Worm (Caenorhabditis elegans) whole organism, mixed stage, embryonic: ENCODE data around the gene Y25C1A.8.

Source experiments
- M03D4.4 ChIP-seq: sonication (generic microtip); optimal IDR thresholded peaks from 2 replicates; lab custom pipeline; 2017; ENCODE audit warnings: mild to moderate bottlenecking, missing genetic modification characterization, missing compliant biosample characterization
- bed-3 ChIP-seq: fragments of 200-800 bp; sonication (Bioruptor generic); optimal IDR thresholded peaks from 3 replicates; lab custom pipeline; 2018; ENCODE audit warnings: mild to moderate bottlenecking, missing genetic modification characterization, moderate library complexity, missing compliant biosample characterization
- blmp-1 ChIP-seq: fragments of 150-350 bp; optimal IDR thresholded peaks from 2 replicates; lab custom pipeline; 2014; ENCODE audit warnings: missing biosample characterization, missing genetic modification characterization
- ceh-39 ChIP-seq: fragments of 150-350 bp; optimal IDR thresholded peaks from 2 replicates; lab custom pipeline; 2014; ENCODE audit warnings: missing biosample characterization, missing genetic modification characterization
- ceh-43 ChIP-seq: fragments of 200-800 bp; sonication (Bioruptor generic); optimal IDR thresholded peaks from 2 replicates; lab custom pipeline; 2018; ENCODE audit warnings: mild to moderate bottlenecking, missing genetic modification characterization, moderate library complexity, missing compliant biosample characterization
- ceh-83 ChIP-seq: fragments of 200-800 bp; sonication (Bioruptor generic); optimal IDR thresholded peaks from 2 replicates; lab custom pipeline; 2018; ENCODE audit warnings: mild to moderate bottlenecking, missing genetic modification characterization, missing compliant biosample characterization
- ces-1 ChIP-seq: fragments of 150-350 bp; optimal IDR thresholded peaks from 2 replicates; lab custom pipeline; 2014; ENCODE audit warnings: missing biosample characterization, missing genetic modification reagents, missing genetic modification characterization
- cnd-1 ChIP-seq: fragments of 200-800 bp; sonication (Bioruptor generic); optimal IDR thresholded peaks from 2 replicates; lab custom pipeline; 2018; ENCODE audit warnings: mild to moderate bottlenecking, missing genetic modification characterization, missing compliant biosample characterization
- drap-1 ChIP-seq: fragments of 200-800 bp; sonication (Bioruptor generic); optimal IDR thresholded peaks from 3 replicates; lab custom pipeline; 2018; ENCODE audit warnings: mild to moderate bottlenecking, missing genetic modification characterization, missing compliant biosample characterization
- elt-1 ChIP-seq: sonication (generic microtip); optimal IDR thresholded peaks from 2 replicates; lab custom pipeline; 2017; ENCODE audit warnings: missing genetic modification characterization, mild to moderate bottlenecking, missing compliant biosample characterization, antibody characterized with exemption, moderate library complexity, borderline replicate concordance; ENCODE audit not compliant: insufficient read depth
- elt-3 ChIP-seq: fragments of 150-350 bp; optimal IDR thresholded peaks from 2 replicates; lab custom pipeline; 2014; ENCODE audit warnings: missing biosample characterization, missing genetic modification characterization
- ham-2 ChIP-seq: fragments of 200-800 bp; sonication (Bioruptor generic); optimal IDR thresholded peaks from 2 replicates; lab custom pipeline; 2018; ENCODE audit warnings: mild to moderate bottlenecking, missing genetic modification characterization, missing compliant biosample characterization
- hlh-1 ChIP-seq: fragments of 150-350 bp; optimal IDR thresholded peaks from 2 replicates; lab custom pipeline; 2014; ENCODE audit warnings: missing biosample characterization, missing genetic modification reagents, missing genetic modification characterization
- lin-13 ChIP-seq: fragments of 150-350 bp; optimal IDR thresholded peaks from 2 replicates; lab custom pipeline; 2014; ENCODE audit warnings: missing biosample characterization, missing genetic modification characterization
- lin-32 ChIP-seq: fragments of 200-800 bp; sonication (Bioruptor generic); optimal IDR thresholded peaks from 2 replicates; lab custom pipeline; 2018; ENCODE audit warnings: mild to moderate bottlenecking, missing genetic modification characterization, missing compliant biosample characterization
- lsy-2 ChIP-seq: fragments of 150-350 bp; optimal IDR thresholded peaks from 2 replicates; lab custom pipeline; 2014; ENCODE audit warnings: missing biosample characterization, missing genetic modification characterization
- mab-5 ChIP-seq: fragments of 150-350 bp; optimal IDR thresholded peaks from 2 replicates; lab custom pipeline; 2014; ENCODE audit warnings: missing biosample characterization, missing genetic modification characterization
- mep-1 ChIP-seq: fragments of 150-350 bp; optimal IDR thresholded peaks from 2 replicates; lab custom pipeline; 2017; ENCODE audit warnings: missing biosample characterization, missing genetic modification reagents, missing genetic modification characterization, inconsistent platforms
- mls-2 ChIP-seq: sonication (generic microtip); optimal IDR thresholded peaks from 2 replicates; lab custom pipeline; 2016; ENCODE audit warnings: mild to moderate bottlenecking, missing genetic modification characterization, moderate library complexity, missing compliant biosample characterization
- nhr-12 ChIP-seq: fragments of 150-350 bp; optimal IDR thresholded peaks from 2 replicates; lab custom pipeline; 2014; ENCODE audit warnings: missing biosample characterization, missing genetic modification characterization
- nhr-2 ChIP-seq: fragments of 150-350 bp; optimal IDR thresholded peaks from 2 replicates; lab custom pipeline; 2014; ENCODE audit warnings: missing biosample characterization, missing genetic modification characterization
- nhr-237 ChIP-seq: fragments of 150-350 bp; optimal IDR thresholded peaks from 2 replicates; lab custom pipeline; 2014; ENCODE audit warnings: missing biosample characterization, missing genetic modification characterization
- nhr-28 ChIP-seq: fragments of 150-350 bp; optimal IDR thresholded peaks from 2 replicates; lab custom pipeline; 2014; ENCODE audit warnings: missing biosample characterization, missing genetic modification characterization
- nhr-76 ChIP-seq: sonication (generic microtip); optimal IDR thresholded peaks from 2 replicates; lab custom pipeline; 2017; ENCODE audit warnings: missing biosample characterization, missing genetic modification characterization
- pha-4 ChIP-seq: fragments of 150-350 bp; optimal IDR thresholded peaks from 2 replicates; lab custom pipeline; 2018; ENCODE audit warnings: missing biosample characterization, missing genetic modification reagents, missing genetic modification characterization
- sem-2 ChIP-seq: fragments of 200-800 bp; sonication (Bioruptor generic); optimal IDR thresholded peaks from 2 replicates; lab custom pipeline; 2018; ENCODE audit warnings: mild to moderate bottlenecking, missing genetic modification characterization, missing compliant biosample characterization
- snpc-4 ChIP-seq: fragments of 150-350 bp; optimal IDR thresholded peaks from 2 replicates; lab custom pipeline; 2014; ENCODE audit warnings: missing biosample characterization, missing genetic modification characterization
- sptf-1 ChIP-seq: sonication (generic microtip); optimal IDR thresholded peaks from 2 replicates; lab custom pipeline; 2017; ENCODE audit warnings: mild to moderate bottlenecking, missing genetic modification characterization, moderate library complexity, missing compliant biosample characterization
- tbx-8 ChIP-seq: fragments of 200-800 bp; sonication (Bioruptor generic); optimal IDR thresholded peaks from 2 replicates; lab custom pipeline; 2018; ENCODE audit warnings: mild to moderate bottlenecking, missing genetic modification characterization, moderate library complexity, missing compliant biosample characterization
- unc-62 ChIP-seq: fragments of 150-350 bp; optimal IDR thresholded peaks from 2 replicates; lab custom pipeline; 2014; ENCODE audit warnings: missing biosample characterization, missing genetic modification reagents, missing genetic modification characterization
- zip-8 ChIP-seq: fragments of 150-350 bp; optimal IDR thresholded peaks from 2 replicates; lab custom pipeline; 2014; ENCODE audit warnings: missing biosample characterization, missing genetic modification characterization
- ztf-11 ChIP-seq: fragments of 150-350 bp; optimal IDR thresholded peaks from 2 replicates; lab custom pipeline; 2014; ENCODE audit warnings: missing biosample characterization, missing genetic modification characterization

Y25C1A.8 gene

DNA sequence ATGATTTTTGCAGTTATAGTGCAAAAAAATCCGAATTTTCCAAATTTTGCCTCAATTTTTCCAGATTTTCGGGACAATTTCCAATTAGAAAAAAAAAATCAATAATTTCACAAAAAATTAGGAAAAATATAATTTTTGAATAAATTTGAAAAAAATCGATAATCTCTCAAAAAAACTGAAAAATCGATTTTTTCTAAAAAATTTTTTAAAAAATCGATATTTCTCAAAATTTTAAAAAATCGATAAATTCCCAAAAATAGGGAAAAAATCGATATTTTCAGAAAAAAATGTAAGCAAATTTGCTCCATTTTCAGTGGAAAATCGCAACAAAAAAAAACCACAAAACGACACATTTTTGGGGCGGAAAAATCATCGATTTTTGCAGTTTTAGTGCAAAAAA, 8.9 kb downstream of the Y25C1A.8 start:
- TF ChIP-seq sptf-1 (tag; lab: Kevin White, UChicago) (no peak), ceh-83 (no peak), blmp-1 (no peak), nhr-12 (tag; lab: Kevin White, UChicago) (no peak), mep-1 (no peak), drap-1 (GFP tag; lab: Kevin White, UChicago) (no peak), mab-5 (tag; lab: Kevin White, UChicago) (no peak), nhr-237 (tag; lab: Kevin White, UChicago) (no peak), ztf-11 (no peak), elt-3 (tag; lab: Kevin White, UChicago) (no peak), elt-1 (no peak), nhr-2 (tag; lab: Kevin White, UChicago) (no peak), ceh-43 (no peak), lsy-2 (tag; lab: Kevin White, UChicago) (no peak), bed-3 (GFP tag; lab: Kevin White, UChicago) (no peak), zip-8 (tag; lab: Kevin White, UChicago) (no peak), sem-2 (GFP tag; lab: Kevin White, UChicago) (no peak), lin-13 (tag; lab: Kevin White, UChicago) (no peak), hlh-1 (no peak), tbx-8 (no peak)

- TF ChIP-seq nhr-237 (tag; lab: Kevin White, UChicago): no peak
- no peak for TF ChIP-seq ztf-11
- no peak for TF ChIP-seq nhr-76 (tag; lab: Kevin White, UChicago)
- TF ChIP-seq unc-62 (GFP tag; lab: Kevin White, UChicago): no peak
- TF ChIP-seq mls-2: no peak
Measured at ce11 chrII:3067447-3067846, 9.3 kb downstream of the Y25C1A.8 start.

- TF ChIP-seq lin-32 (GFP tag; lab: Kevin White, UChicago) (no peak), ces-1 (GFP tag; lab: Kevin White, UChicago) (no peak)
- TF ChIP-seq, all 35 proteins: peak for 0
Measured at ce11 chrII:3066401-3066800, 10.4 kb downstream of the Y25C1A.8 start.

- TF ChIP-seq mep-1: no peak
- no peak for TF ChIP-seq tbx-8
- no peak for TF ChIP-seq nhr-12 (tag; lab: Kevin White, UChicago)
- TF ChIP-seq cnd-1 (tag; lab: Kevin White, UChicago): no peak
- TF ChIP-seq nhr-76 (tag; lab: Kevin White, UChicago): no peak
- TF ChIP-seq drap-1 (GFP tag; lab: Kevin White, UChicago): no peak
- no peak for TF ChIP-seq pha-4 (tag; lab: Kevin White, UChicago)
- TF ChIP-seq blmp-1: no peak
- no peak for TF ChIP-seq nhr-28
- no peak for TF ChIP-seq ceh-39 (tag; lab: Kevin White, UChicago)
- TF ChIP-seq snpc-4 (tag; lab: Kevin White, UChicago): no peak
- no peak for TF ChIP-seq nhr-237 (tag; lab: Kevin White, UChicago)
- TF ChIP-seq ztf-11: no peak
- no peak for TF ChIP-seq lsy-2 (tag; lab: Kevin White, UChicago)
Measured at ce11 chrII:3065086-3065485, 11.7 kb downstream of the Y25C1A.8 start.

DNA sequence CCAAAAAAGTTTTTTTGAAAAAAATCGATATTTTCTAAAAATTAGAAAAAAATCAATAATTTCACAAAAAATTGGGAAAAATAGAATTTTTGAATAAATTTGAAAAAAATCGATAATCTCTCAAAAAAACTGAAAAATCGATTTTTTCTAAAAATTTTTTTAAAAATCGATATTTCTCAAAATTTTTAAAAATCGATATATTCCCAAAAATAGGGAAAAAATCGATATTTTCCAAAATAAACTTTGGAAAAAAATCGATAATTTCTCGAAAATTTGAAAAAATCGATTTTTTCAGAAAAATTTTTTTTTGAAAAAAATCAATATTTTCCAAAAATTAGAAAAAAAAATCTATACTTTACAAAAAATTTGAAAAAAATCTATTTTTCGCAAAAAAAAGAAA, 12.1 kb downstream of the Y25C1A.8 start:
- TF ChIP-seq nhr-237 (tag; lab: Kevin White, UChicago) (no peak), ces-1 (GFP tag; lab: Kevin White, UChicago) (no peak), nhr-76 (tag; lab: Kevin White, UChicago) (no peak), ham-2 (no peak), sem-2 (GFP tag; lab: Kevin White, UChicago) (no peak), elt-1 (no peak)

- TF ChIP-seq sem-2 (GFP tag; lab: Kevin White, UChicago) (no peak), zip-8 (tag; lab: Kevin White, UChicago) (no peak), lin-32 (GFP tag; lab: Kevin White, UChicago) (no peak), mab-5 (tag; lab: Kevin White, UChicago) (no peak), bed-3 (GFP tag; lab: Kevin White, UChicago) (no peak), M03D4.4 (tag; lab: Kevin White, UChicago) (no peak), lsy-2 (tag; lab: Kevin White, UChicago) (no peak), lin-13 (tag; lab: Kevin White, UChicago) (no peak), nhr-28 (no peak), cnd-1 (tag; lab: Kevin White, UChicago) (no peak), nhr-12 (tag; lab: Kevin White, UChicago) (no peak), nhr-2 (tag; lab: Kevin White, UChicago) (no peak), sptf-1 (tag; lab: Kevin White, UChicago) (no peak), ham-2 (no peak), nhr-76 (tag; lab: Kevin White, UChicago) (no peak)
Measured at ce11 chrII:3063984-3064383, 12.8 kb downstream of the Y25C1A.8 start.
